Worm (Caenorhabditis elegans) whole organism, L3 larva: Measurements from ENCODE around the gene fbxa-50.

ENCODE experiments used
- aly-2 ChIP-seq: fragments of 150-350 bp; optimal IDR thresholded peaks from 2 replicates; lab custom pipeline; 2014; ENCODE audit warnings: missing biosample characterization, missing genetic modification characterization
- fos-1 ChIP-seq: fragments of 150-350 bp; optimal IDR thresholded peaks from 2 replicates; lab custom pipeline; 2014; ENCODE audit warnings: missing biosample characterization, missing genetic modification characterization
- mml-1 ChIP-seq: fragments of 150-350 bp; sonication (generic microtip); optimal IDR thresholded peaks from 3 replicates; lab custom pipeline; 2014; ENCODE audit warnings: missing biosample characterization, missing genetic modification characterization
- unc-62 ChIP-seq: fragments of 150-350 bp; sonication (generic microtip); optimal IDR thresholded peaks from 4 replicates; lab custom pipeline; 2014; ENCODE audit warnings: missing biosample characterization, missing genetic modification reagents, missing genetic modification characterization

DNA sequence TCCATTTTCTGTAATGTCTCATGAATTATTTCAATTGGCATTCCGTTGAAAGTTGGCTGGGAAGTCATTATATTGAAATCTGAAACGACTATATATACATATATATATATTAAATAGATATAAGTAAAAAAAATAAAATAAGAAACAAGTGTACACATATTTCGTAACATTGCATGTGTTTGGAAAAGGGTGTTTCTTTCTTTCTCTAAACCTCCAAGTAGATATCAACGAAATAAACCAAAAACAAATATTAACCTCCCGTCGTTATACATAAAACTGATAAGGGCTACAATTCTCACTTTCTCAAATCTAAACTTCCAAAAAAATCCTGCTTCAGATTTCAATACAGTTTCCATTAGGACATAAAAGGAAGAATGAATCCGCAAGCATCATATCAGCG is 19.9 kb upstream of the fbxa-50 start, which contains the start of gene fbxa-79:
- no peak for TF ChIP-seq aly-2 (tag; lab: Kevin White, UChicago)
- no peak for TF ChIP-seq fos-1 (tag; lab: Kevin White, UChicago)
- TF ChIP-seq unc-62 (GFP tag; lab: Kevin White, UChicago): no peak
- TF ChIP-seq mml-1 (tag; lab: Kevin White, UChicago): no peak
